Fruit fly (Drosophila melanogaster): ENCODE results near the gene CG34375.

Gene CG34375

dm6 chr3R:23026652-23027427, 16.5 kb upstream of the CG34375 start, which contains the start of gene lmd (continued):
- TF ChIP-seq CG13123 (GFP tag; optimal IDR thresholded peaks at IDR 0.05): no peak
- no peak for TF ChIP-seq Meics (GFP tag; optimal IDR thresholded peaks at IDR 0.05)
- TF ChIP-seq H2.0 (GFP tag; IDR thresholded peaks at IDR 0.05): no peak
- no peak for TF ChIP-seq pan (optimal IDR thresholded peaks at IDR 0.05)
- TF ChIP-seq pan (GFP tag; optimal IDR thresholded peaks at IDR 0.05 in 1 of 2, IDR thresholded peaks at IDR 0.05 in 1 of 2): no peak
- no peak for TF ChIP-seq H15 (GFP tag; IDR thresholded peaks at IDR 0.05)
- no peak for TF ChIP-seq abd-A (tag; optimal IDR thresholded peaks at IDR 0.05)
- no peak for TF ChIP-seq CG12942 (GFP tag; optimal IDR thresholded peaks at IDR 0.05)
- peak; percentile 14 for TF ChIP-seq dmrt11E (tag; optimal IDR thresholded peaks at IDR 0.05)
- TF ChIP-seq CG14710 (tag; optimal IDR thresholded peaks at IDR 0.05): peak; percentile 4
- no peak for TF ChIP-seq CG32767 (GFP tag; IDR thresholded peaks at IDR 0.05)
- TF ChIP-seq CG11504 (tag; optimal IDR thresholded peaks at IDR 0.05): no peak
- no peak for TF ChIP-seq Nf-YB (GFP tag; optimal IDR thresholded peaks at IDR 0.05)
- TF ChIP-seq CG31365 (tag; optimal IDR thresholded peaks at IDR 0.05): no peak
- TF ChIP-seq MTF-1 (GFP tag; optimal IDR thresholded peaks at IDR 0.05; ENCODE audit: borderline replicate concordance): no peak
- no peak for TF ChIP-seq Drgx (GFP tag; IDR thresholded peaks at IDR 0.05)
- TF ChIP-seq CG31441 (GFP tag; IDR thresholded peaks at IDR 0.05): no peak
- TF ChIP-seq CG1529 (GFP tag; optimal IDR thresholded peaks at IDR 0.05): no peak
- no peak for TF ChIP-seq stwl (tag; optimal IDR thresholded peaks at IDR 0.05)
- TF ChIP-seq CG30403 (GFP tag; optimal IDR thresholded peaks at IDR 0.05): no peak
- no peak for TF ChIP-seq cato (GFP tag; optimal IDR thresholded peaks at IDR 0.05; ENCODE audit: borderline replicate concordance)
- TF ChIP-seq CG1602 (GFP tag; optimal IDR thresholded peaks at IDR 0.05): no peak
- no peak for TF ChIP-seq CG6854 (GFP tag; optimal IDR thresholded peaks at IDR 0.05)
- TF ChIP-seq pho (GFP tag; optimal IDR thresholded peaks at IDR 0.05): no peak
- TF ChIP-seq Sox102F (GFP tag; optimal IDR thresholded peaks at IDR 0.05): no peak
- no peak for TF ChIP-seq CG16779 (GFP tag; IDR thresholded peaks at IDR 0.05)
- 0 out of 2 replicates have a peak, but pooled peaks have one; percentile 10 for TF ChIP-seq CG32772 (GFP tag; IDR thresholded peaks at IDR 0.05)
- no peak for TF ChIP-seq CG17802 (tag; optimal IDR thresholded peaks at IDR 0.05)
- TF ChIP-seq NfI (GFP tag; optimal IDR thresholded peaks at IDR 0.05): no peak
- TF ChIP-seq CG8388 (GFP tag; optimal IDR thresholded peaks at IDR 0.05): no peak
- peak; percentile 11; the same call in 1 of the 2 replicates for TF ChIP-seq slbo (GFP tag; IDR thresholded peaks at IDR 0.05)
- no peak for TF ChIP-seq ewg (GFP tag; optimal IDR thresholded peaks at IDR 0.05)
- no peak for TF ChIP-seq CG15011 (GFP tag; optimal IDR thresholded peaks at IDR 0.05)
- TF ChIP-seq CG10321 (GFP tag; IDR thresholded peaks at IDR 0.05): no peak
- no peak for TF ChIP-seq CG15601 (tag; optimal IDR thresholded peaks at IDR 0.05)
- peak; percentile 28 for TF ChIP-seq CG10979 (tag; optimal IDR thresholded peaks at IDR 0.05)
- no peak for TF ChIP-seq CG13624 (GFP tag; optimal IDR thresholded peaks at IDR 0.05)
- no peak for TF ChIP-seq mirr (GFP tag; optimal IDR thresholded peaks at IDR 0.05)
- no peak for TF ChIP-seq Trl (optimal IDR thresholded peaks at IDR 0.05)
- TF ChIP-seq Trl (GFP tag; optimal IDR thresholded peaks at IDR 0.05): no peak
- no peak for TF ChIP-seq Abd-B (GFP tag; optimal IDR thresholded peaks at IDR 0.05)
- no peak for TF ChIP-seq trh (GFP tag; optimal IDR thresholded peaks at IDR 0.05)
- no peak for TF ChIP-seq CG42726 (GFP tag; IDR thresholded peaks at IDR 0.05; ENCODE audit: partially characterized antibody)
- TF ChIP-seq az2 (GFP tag; optimal IDR thresholded peaks at IDR 0.05): no peak
- TF ChIP-seq psq (GFP tag; optimal IDR thresholded peaks at IDR 0.05): no peak
- 0 out of 2 replicates have a peak, but pooled peaks have one; percentile 49 for TF ChIP-seq aop (GFP tag; IDR thresholded peaks at IDR 0.05)
- TF ChIP-seq Eip74EF (GFP tag; optimal IDR thresholded peaks at IDR 0.05): no peak
- TF ChIP-seq CG18262 (tag; optimal IDR thresholded peaks at IDR 0.05): peak; percentile 95
- no peak for TF ChIP-seq sim (GFP tag; IDR thresholded peaks at IDR 0.05)
- peak; percentile 11 for TF ChIP-seq D19A (tag; optimal IDR thresholded peaks at IDR 0.05)
